Worm (Caenorhabditis elegans): ENCODE data around the gene sre-24.

The sre-24 gene

ce11 chrV:2884411-2884810 is at the start of gene sre-24:
Gene sre-24 (plus strand): TSS chrV:2884711.
- TF ChIP-seq R02D3.7 (tag; optimal IDR thresholded peaks at IDR 0.05) (no peak), ztf-4 (tag; optimal IDR thresholded peaks at IDR 0.05) (no peak), ZK546.5 (tag; optimal IDR thresholded peaks at IDR 0.05) (no peak), ama-1 (optimal IDR thresholded peaks at IDR 0.05) (no peak), daf-12 (tag; optimal IDR thresholded peaks at IDR 0.05) (no peak), nhr-23 (tag; optimal IDR thresholded peaks at IDR 0.05) (no peak), elt-2 (tag; optimal IDR thresholded peaks at IDR 0.05) (no peak), nhr-25 (tag; optimal IDR thresholded peaks at IDR 0.05) (no peak), nhr-237 (tag; optimal IDR thresholded peaks at IDR 0.05) (no peak)

ce11 chrV:2836501-2836900 is 48.0 kb upstream of the sre-24 start, which contains the start of gene srj-45:
Gene srj-45 (minus strand): TSS chrV:2836601.
- TF ChIP-seq egl-27 (tag; optimal IDR thresholded peaks at IDR 0.05) (no peak), daf-12 (tag; optimal IDR thresholded peaks at IDR 0.05) (no peak), nfya-1 (tag; optimal IDR thresholded peaks at IDR 0.05; ENCODE audit: insufficient read depth) (no peak), aly-2 (tag; optimal IDR thresholded peaks at IDR 0.05) (no peak), nhr-237 (tag; optimal IDR thresholded peaks at IDR 0.05) (no peak), fkh-2 (tag; optimal IDR thresholded peaks at IDR 0.05) (no peak), elt-1 (tag; optimal IDR thresholded peaks at IDR 0.05) (no peak), R02D3.7 (tag; optimal IDR thresholded peaks at IDR 0.05) (no peak), skn-1 (tag; optimal IDR thresholded peaks at IDR 0.05) (no peak), nhr-25 (tag; optimal IDR thresholded peaks at IDR 0.05) (no peak), jun-1 (tag; optimal IDR thresholded peaks at IDR 0.05) (no peak), lin-39 (tag; optimal IDR thresholded peaks at IDR 0.05) (no peak), nhr-12 (tag; optimal IDR thresholded peaks at IDR 0.05) (no peak), mml-1 (tag; optimal IDR thresholded peaks at IDR 0.05) (no peak)

DNA sequence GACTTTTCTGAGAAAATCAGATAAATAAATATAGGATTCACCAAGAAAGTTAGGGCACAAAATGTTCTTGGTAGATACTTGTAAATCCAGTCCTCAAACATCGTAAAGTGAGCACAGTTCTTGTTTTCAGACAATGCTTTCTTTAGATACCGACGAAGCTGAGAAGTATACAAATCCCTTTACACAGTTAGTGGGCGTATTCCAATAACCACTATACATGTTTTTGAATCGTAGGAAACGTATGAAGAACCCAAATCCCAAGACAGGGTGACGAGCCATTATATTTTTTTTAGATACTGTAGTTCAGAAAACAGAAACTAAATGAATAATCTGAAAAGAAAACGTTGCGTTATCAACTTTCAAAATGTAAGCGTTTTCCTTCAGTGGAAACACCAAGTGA is 38.7 kb upstream of the sre-24 start, which contains the start of gene srj-44:
Gene srj-44, minus strand, starts transcription at position 101 of the 400 bp plus-strand sequence.
- no peak for TF ChIP-seq fkh-2 (tag; optimal IDR thresholded peaks at IDR 0.05)
- no peak for TF ChIP-seq nhr-43 (tag; optimal IDR thresholded peaks at IDR 0.05; ENCODE audit: poor library complexity, severe bottlenecking)
- TF ChIP-seq ztf-11 (tag; optimal IDR thresholded peaks at IDR 0.05) = no peak
- no peak for TF ChIP-seq pqm-1 (tag; optimal IDR thresholded peaks at IDR 0.05)
- TF ChIP-seq daf-12 (tag; optimal IDR thresholded peaks at IDR 0.05) = no peak
- no peak for TF ChIP-seq hmg-11 (tag; optimal IDR thresholded peaks at IDR 0.05)
- no peak for TF ChIP-seq ZK546.5 (tag; optimal IDR thresholded peaks at IDR 0.05)
- no peak for TF ChIP-seq ceh-82 (tag; optimal IDR thresholded peaks at IDR 0.05)
- TF ChIP-seq aly-2 (tag; optimal IDR thresholded peaks at IDR 0.05) = no peak
- TF ChIP-seq mml-1 (tag; optimal IDR thresholded peaks at IDR 0.05) = no peak
- TF ChIP-seq pha-4 (tag; optimal IDR thresholded peaks at IDR 0.05) = no peak
- TF ChIP-seq ztf-4 (tag; optimal IDR thresholded peaks at IDR 0.05) = no peak
- no peak for TF ChIP-seq nhr-76 (tag; optimal IDR thresholded peaks at IDR 0.05)
- TF ChIP-seq mdl-1 (tag; optimal IDR thresholded peaks at IDR 0.05) = no peak
- no peak for TF ChIP-seq nhr-23 (tag; optimal IDR thresholded peaks at IDR 0.05)
- TF ChIP-seq nhr-28 (tag; optimal IDR thresholded peaks at IDR 0.05) = no peak
- no peak for TF ChIP-seq fos-1 (tag; optimal IDR thresholded peaks at IDR 0.05)
- TF ChIP-seq nfya-1 (tag; optimal IDR thresholded peaks at IDR 0.05; ENCODE audit: insufficient read depth) = no peak
- no peak for TF ChIP-seq zag-1 (tag; optimal IDR thresholded peaks at IDR 0.05)

DNA sequence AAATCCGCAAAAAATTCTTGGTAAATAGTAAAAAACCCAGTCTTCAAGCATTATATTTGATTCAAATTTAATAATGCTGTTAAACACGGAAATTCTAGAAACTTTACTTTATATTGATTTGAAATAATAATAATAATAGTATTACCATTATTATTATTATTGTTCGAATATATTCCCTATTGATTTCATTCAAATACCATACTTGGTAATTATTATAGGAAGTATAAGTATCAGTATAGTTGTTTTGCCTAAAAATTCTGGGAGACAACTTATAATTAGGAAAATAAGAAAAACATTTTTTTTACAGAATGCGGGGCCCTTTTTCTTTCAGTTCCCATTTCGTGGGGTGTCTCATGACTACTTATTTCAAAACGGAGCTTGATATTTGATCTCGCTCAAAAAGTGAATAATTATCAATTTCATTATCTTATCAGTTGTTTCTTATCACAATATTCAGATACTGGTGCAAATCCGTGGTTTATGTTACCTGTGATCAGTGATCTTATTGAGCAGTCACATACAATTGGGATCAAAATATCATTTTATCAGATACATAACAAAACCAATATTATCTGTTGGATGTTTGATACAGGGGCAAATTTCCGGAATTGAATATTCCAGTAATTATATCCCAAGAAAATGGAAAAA is 36.1 kb upstream of the sre-24 start, which contains the start of gene srj-49:
Gene srj-49, minus strand, starts transcription at position 51 of the 648 bp plus-strand sequence.
- TF ChIP-seq ceh-82 (tag; optimal IDR thresholded peaks at IDR 0.05) (no peak), nhr-12 (tag; optimal IDR thresholded peaks at IDR 0.05) (no peak), pqm-1 (tag; optimal IDR thresholded peaks at IDR 0.05) (peak; percentile 84), elt-2 (tag; optimal IDR thresholded peaks at IDR 0.05) (peak; percentile 90)

- TF ChIP-seq ZK546.5 (tag; optimal IDR thresholded peaks at IDR 0.05) (no peak), nhr-67 (tag; optimal IDR thresholded peaks at IDR 0.05) (no peak), nhr-77 (tag; optimal IDR thresholded peaks at IDR 0.05) (no peak), ceh-16 (tag; optimal IDR thresholded peaks at IDR 0.05) (no peak), lin-39 (tag; optimal IDR thresholded peaks at IDR 0.05) (no peak), pqm-1 (tag; optimal IDR thresholded peaks at IDR 0.05) (peak; percentile 72), ceh-82 (tag; optimal IDR thresholded peaks at IDR 0.05) (no peak), ama-1 (optimal IDR thresholded peaks at IDR 0.05) (no peak), elt-2 (tag; optimal IDR thresholded peaks at IDR 0.05) (peak; percentile 82), unc-62 (GFP tag; optimal IDR thresholded peaks at IDR 0.05) (no peak), eor-1 (tag; optimal IDR thresholded peaks at IDR 0.05) (no peak), snpc-4 (tag; optimal IDR thresholded peaks at IDR 0.05) (no peak)
Observed at ce11 chrV:2849071-2849470, 35.4 kb upstream of the sre-24 start, which contains the start of gene ugt-53. Gene ugt-53 (plus strand): TSS chrV:2849343.
